Worm (Caenorhabditis elegans): ENCODE data around the gene clec-122.

clec-122 gene

DNA sequence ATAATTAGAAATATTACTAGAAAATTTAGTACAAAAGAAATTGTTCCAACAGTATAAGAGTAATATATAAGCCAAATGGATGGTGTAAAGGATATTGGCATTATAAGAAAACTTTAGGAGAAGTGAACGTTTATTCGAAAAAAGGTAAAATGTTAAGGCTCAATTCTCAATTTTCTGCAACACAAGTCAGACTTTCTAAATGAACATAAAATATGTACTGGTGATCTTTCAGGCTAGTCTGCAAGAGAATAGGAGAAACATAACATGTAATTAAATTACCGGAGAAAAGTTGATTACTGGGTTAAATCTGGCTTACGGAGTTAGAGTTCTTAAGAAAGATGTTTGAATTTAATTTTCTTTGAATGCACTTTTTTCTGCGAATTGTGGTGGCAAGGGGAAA lies 50.9 kb downstream of the clec-122 start, which contains the start of gene sri-33:
TSS of gene sri-33 (minus strand) at position 101 of the 400 bp plus-strand sequence.
- peak; percentile 57 for TF ChIP-seq fkh-8 (tag; optimal IDR thresholded peaks at IDR 0.05)
- TF ChIP-seq hpl-2 (GFP tag; optimal IDR thresholded peaks at IDR 0.05) = no peak

All from whole organism, L1 larva.